In the genomic region with DNA sequence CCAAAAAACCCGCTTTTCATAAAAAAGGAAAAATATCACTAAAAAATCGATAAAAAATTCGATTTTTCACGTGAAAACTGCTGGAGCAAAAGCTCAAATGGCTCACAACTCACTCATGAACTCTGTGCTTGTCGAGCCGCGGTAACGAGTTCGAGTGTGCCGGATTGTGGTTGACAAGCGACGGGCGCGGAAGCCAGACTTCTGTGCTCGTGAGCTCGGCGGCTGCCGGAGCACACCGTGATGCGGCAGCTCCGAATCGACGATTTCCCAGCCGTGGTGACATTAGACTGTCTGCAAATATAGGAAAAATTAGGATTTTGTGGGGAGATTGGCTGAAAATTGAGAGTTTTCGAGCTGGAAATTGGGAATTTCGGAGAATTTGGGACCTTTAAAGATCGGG, we compare ENCODE assay signal across 3 worm cellular contexts.
TF ChIP-seq lines count a peak whose summit lies in the region.

No protein-coding gene starts in this region.

TF ChIP-seq in whole organism, L4 larva, 104 proteins besides CTCF, POLR2A, EP300 and RAD21:
- TF ChIP-seq set-16 (GFP tag; IDR thresholded peaks at IDR 0.05; lab: Robert Waterston, UW) = peak; percentile 78
- no peak for TF ChIP-seq nhr-77 (tag; optimal IDR thresholded peaks at IDR 0.05; lab: Kevin White, UChicago)
- TF ChIP-seq attf-4 (tag; optimal IDR thresholded peaks at IDR 0.05; lab: Kevin White, UChicago) = no peak
- TF ChIP-seq egl-27 (tag; optimal IDR thresholded peaks at IDR 0.05; lab: Kevin White, UChicago) = no peak
- TF ChIP-seq zip-2 (tag; optimal IDR thresholded peaks at IDR 0.05; lab: Kevin White, UChicago) = no peak

TF ChIP-seq in whole organism, midembryonic, 9 proteins besides CTCF, POLR2A, EP300 and RAD21:
- TF ChIP-seq ref-1 (GFP tag; conservative IDR thresholded peaks at IDR 0.05; lab: Robert Waterston, UW) (no peak), tab-1 (GFP tag; IDR thresholded peaks at IDR 0.05; lab: Robert Waterston, UW) (0 out of 2 replicates have a peak, but pooled peaks have one; percentile 32)
TF ChIP-seq in whole organism, midembryonic: peak in this region for 1.

TF ChIP-seq in whole organism, young adult, 124 proteins besides CTCF, POLR2A, EP300 and RAD21:
- TF ChIP-seq ztf-18 (tag; optimal IDR thresholded peaks at IDR 0.05; lab: Kevin White, UChicago) (no peak), ccch-3 (GFP tag; optimal IDR thresholded peaks at IDR 0.05; lab: Kevin White, UChicago) (no peak), tlf-1 (GFP tag; optimal IDR thresholded peaks at IDR 0.05; lab: Kevin White, UChicago) (no peak), ama-1 (optimal IDR thresholded peaks at IDR 0.05; lab: Kevin White, UChicago) (no peak), ama-1 (GFP tag; optimal IDR thresholded peaks at IDR 0.05; lab: Kevin White, UChicago) (no peak), zim-3 (tag; optimal IDR thresholded peaks at IDR 0.05; lab: Kevin White, UChicago) (no peak), K11D2.4 (GFP tag; IDR thresholded peaks at IDR 0.05; lab: Robert Waterston, UW) (no peak), ceh-58 (GFP tag; IDR thresholded peaks at IDR 0.05; lab: Robert Waterston, UW) (no peak), zfh-2 (GFP tag; conservative IDR thresholded peaks at IDR 0.05; lab: Robert Waterston, UW) (peak; percentile 77), snpc-1.3 (tag; optimal IDR thresholded peaks at IDR 0.05; lab: Kevin White, UChicago; ENCODE audit: insufficient read depth) (no peak), chd-7 (tag; optimal IDR thresholded peaks at IDR 0.05; lab: Kevin White, UChicago) (no peak), egrh-3 (GFP tag; IDR thresholded peaks at IDR 0.05; lab: Robert Waterston, UW) (peak; percentile 44; the same call in 1 of the 2 replicates)
